Fruit fly (Drosophila melanogaster) whole organism, embryonic: ENCODE measurements around the gene rno.

Experiments used
- Atf3 ChIP-seq: fragments of 200-800 bp; sonication (Bioruptor generic); optimal IDR thresholded peaks from 3 replicates; lab custom pipeline; 2016; ENCODE audit warnings: missing biosample characterization, missing genetic modification characterization
- BtbVII ChIP-seq: fragments of 200-800 bp; sonication (Bioruptor generic); optimal IDR thresholded peaks from 3 replicates; lab custom pipeline; 2017; ENCODE audit warnings: missing biosample characterization, mild to moderate bottlenecking, missing genetic modification characterization
- Bteb2 ChIP-seq: fragments of 200-800 bp; sonication (Bioruptor generic); optimal IDR thresholded peaks from 2 replicates; lab custom pipeline; 2016; ENCODE audit warnings: missing biosample characterization, missing genetic modification characterization
- CG10274 ChIP-seq: fragments of 200-800 bp; sonication (Bioruptor generic); optimal IDR thresholded peaks from 3 replicates; lab custom pipeline; 2017; ENCODE audit warnings: missing biosample characterization, mild to moderate bottlenecking, missing genetic modification characterization
- CG13624 ChIP-seq: fragments of 200-800 bp; sonication (Bioruptor generic); optimal IDR thresholded peaks from 2 replicates; lab custom pipeline; 2016; ENCODE audit warnings: missing biosample characterization, missing genetic modification characterization
- CG15479 ChIP-seq: fragments of 200-800 bp; sonication (Bioruptor generic); optimal IDR thresholded peaks from 3 replicates; lab custom pipeline; 2019; ENCODE audit warnings: missing biosample characterization, mild to moderate bottlenecking, missing genetic modification characterization, moderate library complexity
- CG15601 ChIP-seq: fragments of 200-800 bp; sonication (Bioruptor generic); optimal IDR thresholded peaks from 3 replicates; lab custom pipeline; 2019; ENCODE audit warnings: missing biosample characterization, mild to moderate bottlenecking, missing genetic modification characterization, moderate library complexity
- CG16863 ChIP-seq: fragments of 200-800 bp; sonication (Bioruptor generic); optimal IDR thresholded peaks from 3 replicates; lab custom pipeline; 2016; ENCODE audit warnings: missing biosample characterization, missing genetic modification characterization
- CG18262 ChIP-seq: fragments of 200-800 bp; optimal IDR thresholded peaks from 3 replicates; lab custom pipeline; 2019; ENCODE audit warnings: missing biosample characterization, mild to moderate bottlenecking, missing genetic modification characterization, moderate library complexity
- CG2875 ChIP-seq: fragments of 200-800 bp; sonication (Bioruptor generic); optimal IDR thresholded peaks from 2 replicates; lab custom pipeline; 2017; ENCODE audit warnings: missing biosample characterization, mild to moderate bottlenecking, missing genetic modification characterization, missing genetic modification reagents
- CG31365 ChIP-seq: fragments of 200-800 bp; sonication (Bioruptor generic); optimal IDR thresholded peaks from 2 replicates; lab custom pipeline; 2018; ENCODE audit warnings: missing biosample characterization, mild to moderate bottlenecking, missing genetic modification characterization
- CG33213 ChIP-seq: fragments of 200-800 bp; sonication (Bioruptor generic); optimal IDR thresholded peaks from 3 replicates; lab custom pipeline; 2016; ENCODE audit warnings: missing biosample characterization, missing genetic modification characterization
- CG3407 ChIP-seq: fragments of 200-800 bp; sonication (Bioruptor generic); optimal IDR thresholded peaks from 2 replicates; lab custom pipeline; 2018; ENCODE audit warnings: missing biosample characterization, mild to moderate bottlenecking, missing genetic modification characterization
- CG34376 ChIP-seq: fragments of 200-800 bp; sonication (Bioruptor generic); optimal IDR thresholded peaks from 2 replicates; lab custom pipeline; 2018; ENCODE audit warnings: missing biosample characterization, mild to moderate bottlenecking, missing genetic modification characterization
- CG4854 ChIP-seq: fragments of 200-800 bp; sonication (Bioruptor generic); optimal IDR thresholded peaks from 2 replicates; lab custom pipeline; 2016; ENCODE audit warnings: missing biosample characterization, missing genetic modification characterization, inconsistent platforms
- CG7372 ChIP-seq: fragments of 200-800 bp; sonication (Bioruptor generic); IDR thresholded peaks from 2 replicates; pipeline ENCODE4 v1.3.6; 2022; ENCODE audit warnings: missing biosample characterization, missing genetic modification characterization
- CG7928 ChIP-seq: fragments of 200-800 bp; sonication (Bioruptor generic); optimal IDR thresholded peaks from 2 replicates; lab custom pipeline; 2017; ENCODE audit warnings: missing biosample characterization, mild to moderate bottlenecking, missing genetic modification characterization
- CG8290 ChIP-seq, 3 experiments: fragments of 200-800 bp; sonication (Bioruptor generic); optimal IDR thresholded peaks; 2 replicates each; lab custom pipeline; 2016 to 2019; ENCODE audit warnings: missing biosample characterization in 3 of 3, missing genetic modification characterization in 3 of 3, mild to moderate bottlenecking in 2 of 3, moderate library complexity in 1 of 3
- CG9727 ChIP-seq: fragments of 200-800 bp; sonication (Bioruptor generic); optimal IDR thresholded peaks from 3 replicates; lab custom pipeline; 2017; ENCODE audit warnings: missing biosample characterization, mild to moderate bottlenecking, missing genetic modification characterization
- CG9932 ChIP-seq: fragments of 200-800 bp; sonication (Bioruptor generic); IDR thresholded peaks from 2 replicates; pipeline ENCODE4 v1.3.6; 2022; ENCODE audit warnings: missing biosample characterization, missing genetic modification characterization
- CHES-1-like ChIP-seq: fragments of 200-800 bp; sonication (Bioruptor generic); optimal IDR thresholded peaks from 2 replicates; lab custom pipeline; 2016; ENCODE audit warnings: missing biosample characterization, missing genetic modification characterization
- Dbx ChIP-seq: fragments of 200-800 bp; sonication (Bioruptor generic); IDR thresholded peaks from 3 replicates; pipeline ENCODE4 v1.3.6; 2022; ENCODE audit warnings: missing biosample characterization, missing genetic modification characterization
- Doc2 ChIP-seq: fragments of 200-800 bp; sonication (Bioruptor generic); IDR thresholded peaks from 2 replicates; pipeline ENCODE4 v1.3.6; 2022; ENCODE audit warnings: missing biosample characterization, missing genetic modification characterization
- Dref ChIP-seq: fragments of 200-800 bp; sonication (Bioruptor generic); IDR thresholded peaks from 2 replicates; pipeline ENCODE4 v1.3.6; 2022; ENCODE audit warnings: missing biosample characterization, missing genetic modification characterization
- Eip74EF ChIP-seq, 2 experiments: fragments of 200-800 bp in 1 of 2; fragments of >200 bp in 1 of 2; sonication (Bioruptor generic) in 1 of 2; optimal IDR thresholded peaks; 2 replicates each; lab custom pipeline; 2017 to 2019; ENCODE audit warnings: missing biosample characterization in 2 of 2, missing genetic modification characterization in 2 of 2, mild to moderate bottlenecking in 1 of 2, moderate library complexity in 1 of 2
- Fer3 ChIP-seq: fragments of 200-800 bp; sonication (Bioruptor generic); optimal IDR thresholded peaks from 2 replicates; lab custom pipeline; 2018; ENCODE audit warnings: missing biosample characterization, mild to moderate bottlenecking, missing genetic modification characterization, moderate library complexity
- HmgD ChIP-seq: fragments of 200-800 bp; sonication (Bioruptor generic); optimal IDR thresholded peaks from 3 replicates; lab custom pipeline; 2016; ENCODE audit warnings: missing biosample characterization, missing genetic modification characterization
- HmgZ ChIP-seq: fragments of 200-800 bp; sonication (Bioruptor generic); optimal IDR thresholded peaks from 2 replicates; lab custom pipeline; 2018; ENCODE audit warnings: missing biosample characterization, mild to moderate bottlenecking, missing genetic modification characterization
- Lpt ChIP-seq: fragments of >200 bp; optimal IDR thresholded peaks from 2 replicates; lab custom pipeline; 2018; ENCODE audit warnings: missing biosample characterization, missing genetic modification characterization
- Med ChIP-seq: fragments of 200-800 bp; sonication (Bioruptor generic); peaks from one replicate; lab custom pipeline; 2016; ENCODE audit warnings: missing biosample characterization, missing genetic modification characterization, mild to moderate bottlenecking, inconsistent platforms, moderate library complexity
- Pdp1 ChIP-seq, 2 experiments: fragments of 200-800 bp; sonication (Bioruptor generic); optimal IDR thresholded peaks; 3 replicates each; lab custom pipeline; 2016; ENCODE audit warnings: missing biosample characterization in 2 of 2, missing genetic modification characterization in 2 of 2, mild to moderate bottlenecking in 1 of 2, moderate library complexity in 1 of 2
- Trl ChIP-seq, 3 experiments: fragments of >200 bp in 2 of 3; fragments of 200-800 bp in 1 of 3; sonication (Bioruptor generic) in 1 of 3; optimal IDR thresholded peaks; 2 replicates in 1 of 3; 3 replicates in 2 of 3; lab custom pipeline; 2016 to 2017; ENCODE audit warnings: missing biosample characterization in 1 of 3, missing genetic modification characterization in 1 of 3
- Vsx1 ChIP-seq: fragments of 200-800 bp; sonication (Bioruptor generic); optimal IDR thresholded peaks from 2 replicates; lab custom pipeline; 2017; ENCODE audit warnings: missing biosample characterization, mild to moderate bottlenecking, missing genetic modification characterization, missing genetic modification reagents
- abd-A ChIP-seq: fragments of 200-800 bp; sonication (Bioruptor generic); optimal IDR thresholded peaks from 3 replicates; lab custom pipeline; 2019; ENCODE audit warnings: missing biosample characterization, mild to moderate bottlenecking, missing genetic modification characterization, moderate library complexity
- bcd ChIP-seq: fragments of 200-800 bp; sonication (Bioruptor generic); optimal IDR thresholded peaks from 2 replicates; lab custom pipeline; 2017; ENCODE audit warnings: missing biosample characterization, mild to moderate bottlenecking, missing genetic modification characterization
- bigmax ChIP-seq: fragments of 200-800 bp; sonication (Bioruptor generic); optimal IDR thresholded peaks from 2 replicates; lab custom pipeline; 2018; ENCODE audit warnings: missing biosample characterization, mild to moderate bottlenecking, missing genetic modification characterization
- bsh ChIP-seq, 2 experiments: fragments of 200-800 bp; sonication (Bioruptor generic); optimal IDR thresholded peaks; 2 replicates each; lab custom pipeline; 2017 to 2018; ENCODE audit warnings: mild to moderate bottlenecking in 2 of 2, missing biosample characterization in 2 of 2, missing genetic modification characterization in 2 of 2, moderate library complexity in 1 of 2
- ewg ChIP-seq: fragments of 200-800 bp; sonication (Bioruptor generic); optimal IDR thresholded peaks from 3 replicates; lab custom pipeline; 2017; ENCODE audit warnings: mild to moderate bottlenecking, missing biosample characterization, missing genetic modification reagents, missing genetic modification characterization
- exex ChIP-seq: fragments of 200-800 bp; sonication (Bioruptor generic); optimal IDR thresholded peaks from 4 replicates; lab custom pipeline; 2018; ENCODE audit warnings: missing biosample characterization, mild to moderate bottlenecking, missing genetic modification characterization, moderate library complexity
- klu ChIP-seq: fragments of 200-800 bp; sonication (Bioruptor generic); IDR thresholded peaks from 2 replicates; pipeline ENCODE4 v1.3.6; 2022; ENCODE audit warnings: missing biosample characterization, missing genetic modification characterization
- lola ChIP-seq, 3 experiments: fragments of >200 bp in 2 of 3; fragments of 200-800 bp in 1 of 3; sonication (Bioruptor generic) in 1 of 3; optimal IDR thresholded peaks; 2 replicates each; lab custom pipeline; 2017 to 2019; ENCODE audit warnings: missing biosample characterization in 3 of 3, missing genetic modification characterization in 3 of 3, mild to moderate bottlenecking in 1 of 3, moderate library complexity in 1 of 3
- mirr ChIP-seq: fragments of 200-800 bp; sonication (Bioruptor generic); optimal IDR thresholded peaks from 3 replicates; lab custom pipeline; 2018; ENCODE audit warnings: missing biosample characterization, mild to moderate bottlenecking, missing genetic modification characterization
- nerfin-1 ChIP-seq: fragments of 200-800 bp; sonication (Bioruptor generic); optimal IDR thresholded peaks from 3 replicates; lab custom pipeline; 2019; ENCODE audit warnings: missing biosample characterization, mild to moderate bottlenecking, missing genetic modification characterization, moderate library complexity
- schlank ChIP-seq: fragments of 200-800 bp; sonication (Bioruptor generic); optimal IDR thresholded peaks from 2 replicates; lab custom pipeline; 2018; ENCODE audit warnings: missing biosample characterization, mild to moderate bottlenecking, missing genetic modification characterization
- sima ChIP-seq: fragments of 200-800 bp; sonication (Bioruptor generic); optimal IDR thresholded peaks from 2 replicates; lab custom pipeline; 2016; ENCODE audit warnings: missing biosample characterization, missing genetic modification characterization
- slbo ChIP-seq: fragments of 200-800 bp; sonication (Bioruptor generic); IDR thresholded peaks from 2 replicates; pipeline ENCODE4 v1.3.6; 2022; ENCODE audit warnings: missing biosample characterization, missing genetic modification characterization
- vnd ChIP-seq: fragments of 200-800 bp; sonication (Bioruptor generic); IDR thresholded peaks from 3 replicates; pipeline ENCODE4 v1.3.6; 2022; ENCODE audit warnings: missing biosample characterization, missing genetic modification characterization; ENCODE audit not compliant: partially characterized antibody
- zfh2 ChIP-seq: fragments of 200-800 bp; sonication (Bioruptor generic); optimal IDR thresholded peaks from 2 replicates; lab custom pipeline; 2016; ENCODE audit warnings: missing biosample characterization, missing genetic modification characterization

Gene rno

DNA sequence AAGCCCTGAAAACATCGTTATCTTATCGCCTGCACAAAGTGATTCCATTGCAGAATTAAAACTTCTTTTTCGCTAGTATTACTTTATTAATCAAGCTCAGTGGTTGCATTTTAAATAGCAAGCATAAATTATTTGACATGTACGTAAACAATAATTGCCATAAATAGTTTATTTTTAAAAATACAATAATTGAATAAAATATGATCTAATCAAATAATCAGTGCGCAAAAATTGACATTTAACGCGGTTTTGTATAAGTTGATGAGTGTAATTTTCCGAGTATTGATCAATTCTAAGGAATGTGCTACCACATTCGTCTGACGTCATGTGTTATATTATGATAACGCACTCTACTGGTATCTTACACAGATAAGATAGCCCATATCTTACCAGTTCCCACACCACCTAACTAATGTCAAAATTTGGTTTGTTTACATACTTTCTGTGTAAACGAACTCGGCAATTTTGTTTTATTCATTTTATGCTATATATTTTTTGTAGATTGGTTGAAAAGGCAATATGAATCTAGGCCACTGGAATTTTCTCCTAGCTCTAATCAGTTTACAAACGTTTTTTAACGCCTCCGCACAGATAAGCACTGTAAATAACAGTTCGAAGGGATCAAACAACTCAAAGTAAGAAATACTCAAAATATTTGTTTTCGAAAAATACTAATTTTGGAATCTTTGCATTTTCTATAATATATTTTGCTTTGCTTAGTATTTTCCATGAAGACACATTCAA, 48.1 kb upstream of the rno start, which contains the start of gene mthl14 (continued):
- no peak for TF ChIP-seq abd-A (tag; lab: Kevin White, UChicago)
- no peak for TF ChIP-seq HmgZ (tag; lab: Kevin White, UChicago)
- TF ChIP-seq Lpt (GFP tag; lab: Kevin White, UChicago): no peak
- TF ChIP-seq CG15479 (GFP tag; lab: Kevin White, UChicago): peak; percentile 37
- TF ChIP-seq CG7372 (GFP tag; lab: Robert Waterston, UW): no peak
- no peak for TF ChIP-seq Dref (GFP tag; lab: Robert Waterston, UW)
- no peak for TF ChIP-seq vnd (GFP tag; lab: Robert Waterston, UW)
- no peak for TF ChIP-seq CG16863
- no peak for TF ChIP-seq CG2875 (GFP tag; lab: Kevin White, UChicago)
- TF ChIP-seq nerfin-1 (tag; lab: Kevin White, UChicago): no peak
- peak in 1 of 2 experiments; percentile 16 for TF ChIP-seq Pdp1 (GFP tag; optimal IDR thresholded peaks at IDR 0.05; lab: Kevin White, UChicago)
- TF ChIP-seq Med: peak; percentile 45
- no peak for TF ChIP-seq HmgD (GFP tag; lab: Kevin White, UChicago)
- no peak for TF ChIP-seq Eip74EF (GFP tag; optimal IDR thresholded peaks at IDR 0.05; lab: Kevin White, UChicago)
- TF ChIP-seq Doc2: no peak
- TF ChIP-seq zfh2 (GFP tag; lab: Kevin White, UChicago): no peak
- no peak for TF ChIP-seq lola (GFP tag; optimal IDR thresholded peaks at IDR 0.05; lab: Kevin White, UChicago)
- no peak for TF ChIP-seq CG9932 (GFP tag; lab: Robert Waterston, UW)
- no peak for TF ChIP-seq CG33213 (GFP tag; lab: Kevin White, UChicago)
- TF ChIP-seq mirr (GFP tag; lab: Kevin White, UChicago): peak; percentile 84
- peak; percentile 58 for TF ChIP-seq BtbVII
- no peak for TF ChIP-seq CG10274 (GFP tag; lab: Kevin White, UChicago)
- no peak for TF ChIP-seq Vsx1
- TF ChIP-seq CG7928: peak; percentile 45
- no peak for TF ChIP-seq Bteb2 (GFP tag; lab: Kevin White, UChicago)
- TF ChIP-seq CG3407 (GFP tag; lab: Kevin White, UChicago): no peak
- TF ChIP-seq CG15601 (tag; lab: Kevin White, UChicago): peak; percentile 50
- no peak for TF ChIP-seq schlank
- TF ChIP-seq CG31365: no peak
- TF ChIP-seq CG18262 (tag; lab: Kevin White, UChicago): no peak
- TF ChIP-seq CG13624 (GFP tag; lab: Kevin White, UChicago): no peak
- TF ChIP-seq sima (GFP tag; lab: Kevin White, UChicago): no peak
- TF ChIP-seq bigmax (GFP tag; lab: Kevin White, UChicago): no peak
- TF ChIP-seq Fer3 (tag; lab: Kevin White, UChicago): no peak
- TF ChIP-seq exex (tag; lab: Kevin White, UChicago): peak; percentile 92
- no peak for TF ChIP-seq CG4854
- no peak for TF ChIP-seq Atf3 (GFP tag; lab: Kevin White, UChicago)
- no peak for TF ChIP-seq klu (GFP tag; lab: Robert Waterston, UW)
- TF ChIP-seq bsh (GFP tag; optimal IDR thresholded peaks at IDR 0.05; lab: Kevin White, UChicago): no peak
- TF ChIP-seq Trl (optimal IDR thresholded peaks at IDR 0.05; lab: Kevin White, UChicago): no peak
- no peak for TF ChIP-seq Trl (GFP tag; optimal IDR thresholded peaks at IDR 0.05; lab: Kevin White, UChicago)
- no peak for TF ChIP-seq CG8290 (GFP tag; optimal IDR thresholded peaks at IDR 0.05; lab: Kevin White, UChicago)
- TF ChIP-seq CG8290 (tag; optimal IDR thresholded peaks at IDR 0.05; lab: Kevin White, UChicago): no peak
- TF ChIP-seq bcd: no peak
- no peak for TF ChIP-seq Dbx (GFP tag; lab: Robert Waterston, UW)
- peak; percentile 77 for TF ChIP-seq CG34376 (GFP tag; lab: Kevin White, UChicago)
- no peak for TF ChIP-seq ewg
- TF ChIP-seq CG9727 (GFP tag; lab: Kevin White, UChicago): no peak
- no peak for TF ChIP-seq CHES-1-like
- no peak for TF ChIP-seq slbo (GFP tag; lab: Robert Waterston, UW)
